Fruit fly (Drosophila melanogaster) whole organism, embryonic: ENCODE measurements around the gene CG15547.

Source experiments
- Ada2b ChIP-seq: fragments of 200-800 bp; sonication (Bioruptor generic); IDR thresholded peaks from 2 replicates; pipeline ENCODE4 v1.3.6; 2022; ENCODE audit warnings: missing biosample characterization, missing genetic modification characterization
- Bteb2 ChIP-seq: fragments of 200-800 bp; sonication (Bioruptor generic); optimal IDR thresholded peaks from 2 replicates; lab custom pipeline; 2016; ENCODE audit warnings: missing biosample characterization, missing genetic modification characterization
- CG10959 ChIP-seq: fragments of 200-800 bp; sonication (Bioruptor generic); IDR thresholded peaks from 2 replicates; pipeline ENCODE4 v1.3.6; 2022; ENCODE audit warnings: missing biosample characterization, missing genetic modification characterization
- CG17359 ChIP-seq: fragments of 200-800 bp; sonication (Bioruptor generic); optimal IDR thresholded peaks from 3 replicates; lab custom pipeline; 2018; ENCODE audit warnings: missing biosample characterization, mild to moderate bottlenecking, missing genetic modification characterization, moderate library complexity
- CG6654 ChIP-seq: fragments of 200-800 bp; sonication (Bioruptor generic); optimal IDR thresholded peaks from 2 replicates; lab custom pipeline; 2017; ENCODE audit warnings: missing biosample characterization, mild to moderate bottlenecking, missing genetic modification characterization
- CG6791 ChIP-seq: fragments of 200-800 bp; sonication (Bioruptor generic); IDR thresholded peaks from 3 replicates; pipeline ENCODE4 v1.3.6; 2022; ENCODE audit warnings: missing biosample characterization, missing genetic modification characterization; ENCODE audit not compliant: partially characterized antibody
- Mrtf ChIP-seq: fragments of 200-800 bp; sonication (Bioruptor generic); IDR thresholded peaks from 3 replicates; pipeline ENCODE4 v1.3.6; 2022; ENCODE audit warnings: missing biosample characterization, missing genetic modification characterization
- Ssrp ChIP-seq: fragments of 200-800 bp; sonication (Bioruptor generic); optimal IDR thresholded peaks from 2 replicates; lab custom pipeline; 2018; ENCODE audit warnings: missing biosample characterization, mild to moderate bottlenecking, missing genetic modification characterization, moderate library complexity
- dm ChIP-seq: fragments of 200-800 bp; sonication (Bioruptor generic); optimal IDR thresholded peaks from 3 replicates; lab custom pipeline; 2016; ENCODE audit warnings: missing biosample characterization, missing genetic modification characterization
- inv ChIP-seq: fragments of 200-800 bp; sonication (Bioruptor generic); IDR thresholded peaks from 2 replicates; pipeline ENCODE4 v1.3.6; 2022; ENCODE audit warnings: missing biosample characterization, missing genetic modification characterization; ENCODE audit not compliant: partially characterized antibody
- knrl ChIP-seq: fragments of 200-800 bp; sonication (Bioruptor generic); IDR thresholded peaks from 3 replicates; pipeline ENCODE4 v1.3.6; 2022; ENCODE audit warnings: missing biosample characterization, missing genetic modification characterization; ENCODE audit not compliant: partially characterized antibody

DNA sequence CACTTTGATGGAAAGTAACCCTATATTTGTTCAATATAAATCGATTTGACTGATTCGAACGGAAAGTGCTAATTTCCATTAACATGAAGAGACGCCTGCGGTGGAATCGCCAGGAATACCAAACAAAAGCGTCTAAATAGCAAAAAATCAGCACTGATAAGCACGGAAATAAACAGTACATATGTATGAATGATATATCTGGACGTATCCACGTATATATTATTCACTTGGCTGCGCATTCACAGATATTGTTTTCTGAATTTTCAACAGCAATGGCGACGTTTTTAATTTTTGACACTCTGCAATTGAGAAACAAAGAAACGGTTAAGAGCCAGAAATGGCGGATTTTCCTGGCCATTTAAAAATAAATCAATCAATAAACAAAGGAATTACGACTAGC, 4.0 kb upstream of the CG15547 start:
- TF ChIP-seq dm (GFP tag; lab: Kevin White, UChicago) = no peak
- TF ChIP-seq inv = no peak
- TF ChIP-seq CG17359 (tag; lab: Kevin White, UChicago) = no peak
- no peak for TF ChIP-seq CG6791
- no peak for TF ChIP-seq Mrtf (GFP tag; lab: Robert Waterston, UW)
- TF ChIP-seq Bteb2 (GFP tag; lab: Kevin White, UChicago) = no peak
- no peak for TF ChIP-seq Ssrp (tag; lab: Kevin White, UChicago)
- TF ChIP-seq CG6654 (GFP tag; lab: Kevin White, UChicago) = no peak
- no peak for TF ChIP-seq Ada2b (GFP tag; lab: Robert Waterston, UW)
- TF ChIP-seq knrl = no peak
- no peak for TF ChIP-seq CG10959 (GFP tag; lab: Robert Waterston, UW)
